Worm (Caenorhabditis elegans) whole organism, L4 larva: ENCODE data around the gene rpl-26.
A peak's percentile ranks its signal among the peaks of the same experiment; 100 is the strongest.

Experiments used
- ZK337.2 ChIP-seq: fragments of 200-800 bp; sonication (Bioruptor generic); IDR thresholded peaks from 2 replicates; pipeline ENCODE4 v1.3.6; 2022; ENCODE audit warnings: missing genetic modification reagents, missing genetic modification characterization, missing compliant biosample characterization
- ama-1 ChIP-seq: fragments of 150-350 bp; optimal IDR thresholded peaks from 2 replicates; lab custom pipeline; 2014; ENCODE audit warnings: inconsistent platforms, mixed read lengths
- dmd-9 ChIP-seq: fragments of 200-800 bp; sonication (Bioruptor generic); IDR thresholded peaks from 2 replicates; pipeline ENCODE4 v1.3.6; 2022; ENCODE audit warnings: missing genetic modification reagents, missing genetic modification characterization, missing compliant biosample characterization
- fos-1 ChIP-seq: fragments of 150-350 bp; optimal IDR thresholded peaks from 2 replicates; lab custom pipeline; 2014; ENCODE audit warnings: missing biosample characterization, missing genetic modification characterization
- lir-3 ChIP-seq: sonication (generic microtip); optimal IDR thresholded peaks from 2 replicates; lab custom pipeline; 2016; ENCODE audit warnings: mild to moderate bottlenecking, missing genetic modification characterization, missing compliant biosample characterization
- lsy-2 ChIP-seq, 2 experiments: fragments of 150-350 bp in 1 of 2; sonication (generic microtip) in 1 of 2; optimal IDR thresholded peaks; 2 replicates each; lab custom pipeline; 2014 to 2017; ENCODE audit warnings: missing biosample characterization in 2 of 2, missing genetic modification characterization in 2 of 2
- nhr-237 ChIP-seq: sonication (generic microtip); optimal IDR thresholded peaks from 2 replicates; lab custom pipeline; 2017; ENCODE audit warnings: missing biosample characterization, missing genetic modification characterization
- skn-1 ChIP-seq: fragments of 150-350 bp; optimal IDR thresholded peaks from 2 replicates; lab custom pipeline; 2014; ENCODE audit warnings: missing biosample characterization, missing genetic modification characterization
- tag-97 ChIP-seq: fragments of 200-800 bp; sonication (Bioruptor generic); IDR thresholded peaks from 2 replicates; pipeline ENCODE4 v1.3.6; 2022; ENCODE audit warnings: missing genetic modification characterization, missing compliant biosample characterization
- unc-62 ChIP-seq, 3 experiments: fragments of 150-350 bp in 1 of 3; sonication (generic microtip); optimal IDR thresholded peaks in 2 of 3; peaks in 1 of 3; 1 replicate in 1 of 3; 2 replicates in 2 of 3; lab custom pipeline; 2014 to 2017; ENCODE audit warnings: missing biosample characterization in 3 of 3, missing genetic modification characterization in 3 of 3, missing genetic modification reagents in 3 of 3, missing genotype in 1 of 3

DNA sequence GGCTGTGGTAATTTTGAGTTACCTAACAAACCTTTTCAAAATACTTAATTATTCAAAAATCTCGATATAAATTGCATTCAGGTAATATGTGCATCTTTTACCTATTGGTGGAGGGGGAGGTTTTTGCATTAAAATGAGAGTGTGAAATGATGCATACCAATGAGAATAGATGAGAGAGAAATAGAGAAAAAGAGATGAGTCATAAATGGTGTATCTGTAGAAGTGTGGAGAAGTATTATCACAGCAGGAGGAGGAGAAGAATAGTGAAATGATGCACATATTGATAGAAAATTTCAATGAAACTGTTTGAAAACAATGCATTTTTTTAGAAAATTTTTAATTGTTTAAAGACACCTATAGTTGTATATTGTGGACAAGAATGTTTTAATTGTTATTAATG, 37.9 kb downstream of the rpl-26 start:
- TF ChIP-seq lsy-2 (tag; optimal IDR thresholded peaks at IDR 0.05; lab: Kevin White, UChicago) (peak in 1 of 2 experiments; percentile 31), nhr-237 (tag; lab: Kevin White, UChicago) (no peak), ama-1 (lab: Kevin White, UChicago) (no peak), lir-3 (tag; lab: Kevin White, UChicago) (no peak), skn-1 (no peak), unc-62 (GFP tag; optimal IDR thresholded peaks at IDR 0.05 in 1 of 2; lab: Kevin White, UChicago) (no peak), unc-62 (tag; optimal IDR thresholded peaks at IDR 0.05; lab: Kevin White, UChicago) (no peak), dmd-9 (GFP tag; lab: Robert Waterston, UW) (no peak), ZK337.2 (GFP tag; lab: Robert Waterston, UW) (no peak), fos-1 (tag; lab: Kevin White, UChicago) (no peak), tag-97 (GFP tag; lab: Robert Waterston, UW) (no peak)
